Fruit fly (Drosophila melanogaster): ENCODE data around the gene CG31445.

dm6 chr3R:29210091-29210490, 34.5 kb downstream of the CG31445 start:
- TF ChIP-seq lola (GFP tag; optimal IDR thresholded peaks at IDR 0.05) (no peak), Hr78 (GFP tag; optimal IDR thresholded peaks at IDR 0.05) (no peak)
